Worm (Caenorhabditis elegans) whole organism, L4 larva: ENCODE results near the gene oac-40.

Source experiments
- F44E2.7 ChIP-seq: fragments of 200-800 bp; sonication (Bioruptor generic); IDR thresholded peaks from 2 replicates; pipeline ENCODE4 v2.1.2; 2022; ENCODE audit warnings: missing genetic modification characterization, missing compliant biosample characterization
- F49E8.2 ChIP-seq: sonication (generic microtip); optimal IDR thresholded peaks from 2 replicates; lab custom pipeline; 2016; ENCODE audit warnings: missing compliant biosample characterization, mild to moderate bottlenecking, missing genetic modification characterization, borderline replicate concordance
- T26A8.4 ChIP-seq: fragments of 200-800 bp; sonication (Bioruptor generic); IDR thresholded peaks from 2 replicates; pipeline ENCODE4 v1.3.6; 2022; ENCODE audit warnings: missing genetic modification characterization, missing compliant biosample characterization
- Y75B8A.6 ChIP-seq: fragments of 200-800 bp; sonication (Bioruptor generic); IDR thresholded peaks from 2 replicates; pipeline ENCODE4 v1.3.6; 2022; ENCODE audit warnings: missing genetic modification reagents, missing genetic modification characterization, missing compliant biosample characterization
- aha-1 ChIP-seq: fragments of 150-350 bp; peaks from one replicate; lab custom pipeline; 2014; ENCODE audit warnings: missing biosample characterization, missing genetic modification characterization
- ama-1 ChIP-seq: fragments of 150-350 bp; optimal IDR thresholded peaks from 2 replicates; lab custom pipeline; 2014; ENCODE audit warnings: inconsistent platforms, mixed read lengths
- ceh-20 ChIP-seq: fragments of 200-800 bp; sonication (Bioruptor generic); IDR thresholded peaks from 2 replicates; pipeline ENCODE4 v1.3.6; 2022; ENCODE audit warnings: missing genetic modification reagents, missing genetic modification characterization, missing compliant biosample characterization
- ceh-28 ChIP-seq: fragments of 150-350 bp; optimal IDR thresholded peaks from 2 replicates; lab custom pipeline; 2014; ENCODE audit warnings: missing biosample characterization, missing genetic modification reagents, missing genetic modification characterization
- cey-2 ChIP-seq: sonication (generic microtip); optimal IDR thresholded peaks from 3 replicates; lab custom pipeline; 2017; ENCODE audit warnings: missing genetic modification characterization, mild to moderate bottlenecking, missing compliant biosample characterization, antibody characterized with exemption, borderline replicate concordance; ENCODE audit not compliant: insufficient read depth
- duxl-1 ChIP-seq: sonication (generic microtip); optimal IDR thresholded peaks from 2 replicates; lab custom pipeline; 2016; ENCODE audit warnings: mild to moderate bottlenecking, missing genetic modification characterization, moderate library complexity, missing compliant biosample characterization; ENCODE audit not compliant: poor library complexity
- dve-1 ChIP-seq: sonication (generic microtip); optimal IDR thresholded peaks from 2 replicates; lab custom pipeline; 2017; ENCODE audit warnings: antibody characterized with exemption, mild to moderate bottlenecking, missing genetic modification characterization, missing compliant biosample characterization; ENCODE audit not compliant: insufficient read depth
- hlh-11 ChIP-seq: fragments of 200-800 bp; sonication (Bioruptor generic); optimal IDR thresholded peaks from 2 replicates; lab custom pipeline; 2018; ENCODE audit warnings: mild to moderate bottlenecking, missing genetic modification characterization, missing compliant biosample characterization
- hmg-1.1 ChIP-seq: fragments of 200-800 bp; sonication (Bioruptor generic); IDR thresholded peaks from 2 replicates; pipeline ENCODE4 v1.3.6; 2022; ENCODE audit warnings: missing genetic modification reagents, missing genetic modification characterization, missing compliant biosample characterization
- lim-7 ChIP-seq: fragments of 200-800 bp; sonication (Bioruptor generic); IDR thresholded peaks from 2 replicates; pipeline ENCODE4 v1.3.6; 2022; ENCODE audit warnings: missing genetic modification characterization, missing compliant biosample characterization
- lin-13 ChIP-seq: fragments of 150-350 bp; optimal IDR thresholded peaks from 2 replicates; lab custom pipeline; 2014; ENCODE audit warnings: missing biosample characterization, missing genetic modification reagents, missing genetic modification characterization
- lin-15B ChIP-seq: fragments of 150-350 bp; sonication (generic microtip); optimal IDR thresholded peaks from 3 replicates; lab custom pipeline; 2014; ENCODE audit warnings: missing biosample characterization, missing genetic modification characterization
- lin-38 ChIP-seq: fragments of 200-800 bp; sonication (Bioruptor generic); IDR thresholded peaks from 2 replicates; pipeline ENCODE4 v1.3.6; 2022; ENCODE audit warnings: missing genetic modification reagents, missing genetic modification characterization, missing compliant biosample characterization
- madf-5 ChIP-seq, 2 experiments: fragments of 200-800 bp; sonication (Bioruptor generic); IDR thresholded peaks; 2 replicates each; pipeline ENCODE4 v1.3.6; 2022; ENCODE audit warnings: missing compliant biosample characterization in 2 of 2, missing genetic modification characterization in 2 of 2
- mdl-1 ChIP-seq, 2 experiments: fragments of 150-350 bp in 1 of 2; sonication (generic microtip) in 1 of 2; optimal IDR thresholded peaks; 2 replicates each; lab custom pipeline; 2014 to 2017; ENCODE audit warnings: missing biosample characterization in 2 of 2, missing genetic modification characterization in 2 of 2
- mep-1 ChIP-seq: fragments of 150-350 bp; sonication (generic microtip); optimal IDR thresholded peaks from 3 replicates; lab custom pipeline; 2014; ENCODE audit warnings: missing biosample characterization, missing genetic modification characterization
- mxl-2 ChIP-seq: fragments of 200-800 bp; sonication (Bioruptor generic); conservative IDR thresholded peaks from 2 replicates; pipeline ENCODE4 v1.3.6; 2022; ENCODE audit warnings: missing genetic modification reagents, missing genetic modification characterization, missing compliant biosample characterization
- nhr-10 ChIP-seq: fragments of 150-350 bp; optimal IDR thresholded peaks from 2 replicates; lab custom pipeline; 2014; ENCODE audit warnings: missing biosample characterization, missing genetic modification characterization
- nhr-237 ChIP-seq: sonication (generic microtip); optimal IDR thresholded peaks from 2 replicates; lab custom pipeline; 2017; ENCODE audit warnings: missing biosample characterization, missing genetic modification characterization
- nhr-28 ChIP-seq: fragments of 150-350 bp; optimal IDR thresholded peaks from 2 replicates; lab custom pipeline; 2014; ENCODE audit warnings: missing biosample characterization, missing genetic modification characterization
- nhr-77 ChIP-seq: fragments of 150-350 bp; optimal IDR thresholded peaks from 2 replicates; lab custom pipeline; 2014; ENCODE audit warnings: missing biosample characterization, missing genetic modification characterization
- spr-1 ChIP-seq: sonication (generic microtip); optimal IDR thresholded peaks from 2 replicates; lab custom pipeline; 2016; ENCODE audit warnings: mild to moderate bottlenecking, missing genetic modification characterization, missing compliant biosample characterization
- tag-97 ChIP-seq: fragments of 200-800 bp; sonication (Bioruptor generic); IDR thresholded peaks from 2 replicates; pipeline ENCODE4 v1.3.6; 2022; ENCODE audit warnings: missing genetic modification characterization, missing compliant biosample characterization
- vab-7 ChIP-seq: fragments of 200-800 bp; sonication (Bioruptor generic); IDR thresholded peaks from 2 replicates; pipeline ENCODE4 v1.3.6; 2022; ENCODE audit warnings: missing genetic modification reagents, missing genetic modification characterization, missing compliant biosample characterization
- zfp-2 ChIP-seq: sonication (generic microtip); optimal IDR thresholded peaks from 2 replicates; lab custom pipeline; 2016; ENCODE audit warnings: mild to moderate bottlenecking, missing genetic modification characterization, missing compliant biosample characterization
- zfp-3 ChIP-seq: fragments of 200-800 bp; sonication (Bioruptor generic); conservative IDR thresholded peaks from 2 replicates; pipeline ENCODE4 v1.3.6; 2022; ENCODE audit warnings: missing genetic modification reagents, missing genetic modification characterization, missing compliant biosample characterization
- ztf-7 ChIP-seq: fragments of 150-350 bp; optimal IDR thresholded peaks from 2 replicates; lab custom pipeline; 2014; ENCODE audit warnings: missing biosample characterization, missing genetic modification characterization

Gene oac-40

DNA sequence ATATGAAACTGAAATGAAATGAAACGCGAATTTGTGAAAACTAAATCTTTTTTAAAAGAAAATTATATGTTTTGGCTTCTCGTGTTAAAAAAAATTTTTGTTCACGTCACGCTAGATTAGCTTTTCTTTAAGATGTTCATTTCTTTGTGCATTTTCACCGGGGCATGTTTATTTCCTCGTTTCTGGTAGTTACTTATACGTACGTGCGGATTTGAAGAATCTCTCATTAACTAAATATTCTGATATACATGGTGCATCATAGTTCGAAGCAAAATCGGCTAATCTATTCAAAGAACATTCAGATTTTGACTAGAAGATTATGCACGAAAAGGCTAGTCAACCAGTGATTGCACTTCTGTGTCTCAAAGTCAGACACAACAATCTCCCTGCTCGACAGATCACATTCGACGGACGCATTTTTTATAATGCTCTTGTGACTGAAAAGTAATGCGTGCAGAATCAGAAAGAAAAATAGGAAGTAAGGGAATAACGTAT is 31.0 kb downstream of the oac-40 start, which contains the start of gene C25E10.17:
Gene C25E10.17, minus strand, starts transcription at position 51 of the 495 bp plus-strand sequence.
- TF ChIP-seq duxl-1 (tag; lab: Kevin White, UChicago) (no peak), aha-1 (tag; lab: Kevin White, UChicago) (peak; percentile 92)
- TF ChIP-seq, all 104 proteins: peak for 1

ce11 chrV:9049271-9049670 is 32.7 kb downstream of the oac-40 start:
- TF ChIP-seq madf-5 (GFP tag; IDR thresholded peaks at IDR 0.05; lab: Robert Waterston, UW) (no peak), mdl-1 (tag; optimal IDR thresholded peaks at IDR 0.05; lab: Kevin White, UChicago) (no peak), spr-1 (tag; lab: Kevin White, UChicago) (no peak), vab-7 (GFP tag; lab: Robert Waterston, UW) (no peak), ztf-7 (tag; lab: Kevin White, UChicago) (no peak), F49E8.2 (tag; lab: Kevin White, UChicago) (no peak), ama-1 (no peak), lin-15B (no peak), nhr-237 (tag; lab: Kevin White, UChicago) (no peak), zfp-3 (GFP tag; lab: Robert Waterston, UW) (no peak), ceh-28 (tag; lab: Kevin White, UChicago) (no peak), mep-1 (tag; lab: Kevin White, UChicago) (no peak)

ce11 chrV:9051100-9051499 is 34.5 kb downstream of the oac-40 start, which contains the start of gene C25E10.7:
C25E10.7 (minus strand) TSS chrV:9051200.
- TF ChIP-seq T26A8.4 (no peak), hmg-1.1 (GFP tag; lab: Robert Waterston, UW) (no peak), nhr-77 (tag; lab: Kevin White, UChicago) (no peak), ceh-20 (GFP tag; lab: Robert Waterston, UW) (no peak), F44E2.7 (GFP tag; lab: Robert Waterston, UW) (no peak), lin-38 (GFP tag; lab: Robert Waterston, UW) (no peak), nhr-28 (tag; lab: Kevin White, UChicago) (no peak), lin-13 (GFP tag; lab: Kevin White, UChicago) (no peak), cey-2 (no peak), nhr-10 (tag; lab: Kevin White, UChicago) (no peak), lim-7 (GFP tag; lab: Robert Waterston, UW) (no peak)

ce11 chrV:9053235-9053634 is 36.7 kb downstream of the oac-40 start:
- TF ChIP-seq ztf-7 (tag; lab: Kevin White, UChicago) (no peak), aha-1 (tag; lab: Kevin White, UChicago) (peak; percentile 93)

- no peak for TF ChIP-seq F49E8.2 (tag; lab: Kevin White, UChicago)
- TF ChIP-seq lin-38 (GFP tag; lab: Robert Waterston, UW): no peak
- TF ChIP-seq spr-1 (tag; lab: Kevin White, UChicago): no peak
- TF ChIP-seq zfp-2 (tag; lab: Kevin White, UChicago): no peak
- TF ChIP-seq nhr-237 (tag; lab: Kevin White, UChicago): no peak
- no peak for TF ChIP-seq ztf-7 (tag; lab: Kevin White, UChicago)
- TF ChIP-seq hlh-11 (tag; lab: Kevin White, UChicago): no peak
- no peak for TF ChIP-seq tag-97 (GFP tag; lab: Robert Waterston, UW)
- no peak for TF ChIP-seq mxl-2
- TF ChIP-seq Y75B8A.6 (GFP tag; lab: Robert Waterston, UW): no peak
- no peak for TF ChIP-seq dve-1 (tag; lab: Kevin White, UChicago)
These were observed 37.4 kb downstream of the oac-40 start, which contains the start of gene C25E10.8 for ce11 chrV:9053969-9054368. C25E10.8 (minus strand) TSS chrV:9054069.
